Worm (Caenorhabditis elegans) whole organism, L3 larva: ENCODE data around the gene Y62H9A.9.

Experiments used
- elt-1 ChIP-seq: fragments of 150-350 bp; optimal IDR thresholded peaks from 2 replicates; lab custom pipeline; 2014; ENCODE audit warnings: missing biosample characterization, missing genetic modification characterization
- elt-2 ChIP-seq: sonication (generic microtip); optimal IDR thresholded peaks from 2 replicates; lab custom pipeline; 2016; ENCODE audit warnings: missing genetic modification reagents, mild to moderate bottlenecking, missing genetic modification characterization, missing compliant biosample characterization
- lin-39 ChIP-seq: fragments of 150-350 bp; optimal IDR thresholded peaks from 2 replicates; lab custom pipeline; 2018; ENCODE audit warnings: missing biosample characterization, missing genetic modification reagents, missing genetic modification characterization
- mdl-1 ChIP-seq: fragments of 150-350 bp; optimal IDR thresholded peaks from 2 replicates; lab custom pipeline; 2014; ENCODE audit warnings: missing biosample characterization, missing genetic modification characterization
- nhr-11 ChIP-seq: fragments of 150-350 bp; optimal IDR thresholded peaks from 2 replicates; lab custom pipeline; 2014; ENCODE audit warnings: missing biosample characterization, missing genetic modification characterization
- skn-1 ChIP-seq: fragments of 150-350 bp; optimal IDR thresholded peaks from 2 replicates; lab custom pipeline; 2014; ENCODE audit warnings: missing biosample characterization, missing genetic modification characterization
- tbx-2 ChIP-seq: sonication (generic microtip); optimal IDR thresholded peaks from 2 replicates; lab custom pipeline; 2016; ENCODE audit warnings: mild to moderate bottlenecking, missing genetic modification characterization, missing compliant biosample characterization
- ztf-11 ChIP-seq: fragments of 150-350 bp; optimal IDR thresholded peaks from 2 replicates; lab custom pipeline; 2014; ENCODE audit warnings: missing biosample characterization, missing genetic modification characterization

DNA sequence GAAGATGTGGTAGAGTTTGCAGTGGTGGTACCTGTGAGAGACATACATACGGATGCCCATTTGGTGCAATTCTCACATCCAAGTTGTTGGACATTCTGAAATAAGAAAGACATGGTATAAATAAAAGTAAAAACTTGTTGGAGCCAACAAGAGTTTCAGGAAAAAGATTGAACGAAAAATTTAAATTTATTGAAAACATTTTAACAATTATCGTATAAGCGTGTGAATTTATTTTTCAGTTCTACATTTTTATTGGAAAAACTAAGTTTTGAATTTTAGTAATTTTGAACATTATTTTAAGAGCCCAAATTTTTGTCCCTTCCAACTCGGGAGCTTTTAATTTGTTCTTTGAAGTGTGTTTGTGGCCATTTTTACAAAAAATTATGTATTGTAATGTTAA is 43.0 kb downstream of the Y62H9A.9 start, which contains the start of gene F54F7.8:
- TF ChIP-seq nhr-11 (no peak), elt-1 (no peak), tbx-2 (tag; lab: Kevin White, UChicago) (no peak), skn-1 (tag; lab: Kevin White, UChicago) (no peak), mdl-1 (tag; lab: Kevin White, UChicago) (no peak), elt-2 (tag; lab: Kevin White, UChicago) (no peak), lin-39 (tag; lab: Kevin White, UChicago) (no peak), ztf-11 (tag; lab: Kevin White, UChicago) (no peak)
